Fruit fly (Drosophila melanogaster) whole organism, embryonic: Measurements from ENCODE around the gene nbs.

Experiments
- Atf6 ChIP-seq: fragments of 200-800 bp; sonication (Bioruptor generic); IDR thresholded peaks from 2 replicates; pipeline ENCODE4 v1.3.6; 2022; ENCODE audit warnings: missing biosample characterization, missing genetic modification characterization
- CG10147 ChIP-seq: fragments of 200-800 bp; sonication (Bioruptor generic); optimal IDR thresholded peaks from 2 replicates; lab custom pipeline; 2019; ENCODE audit warnings: missing biosample characterization, mild to moderate bottlenecking, missing genetic modification characterization, moderate library complexity
- CG11247 ChIP-seq: fragments of 200-800 bp; sonication (Bioruptor generic); IDR thresholded peaks from 2 replicates; pipeline ENCODE4 v1.3.6; 2022; ENCODE audit warnings: missing biosample characterization, missing genetic modification characterization
- CG12155 ChIP-seq: fragments of 200-800 bp; sonication (Bioruptor generic); optimal IDR thresholded peaks from 3 replicates; lab custom pipeline; 2016; ENCODE audit warnings: missing biosample characterization, missing genetic modification characterization
- CG13424 ChIP-seq: fragments of 200-800 bp; sonication (Bioruptor generic); optimal IDR thresholded peaks from 2 replicates; lab custom pipeline; 2019; ENCODE audit warnings: missing biosample characterization, mild to moderate bottlenecking, missing genetic modification characterization, moderate library complexity
- CG14441 ChIP-seq: fragments of 200-800 bp; sonication (Bioruptor generic); IDR thresholded peaks from 2 replicates; pipeline ENCODE4 v1.3.6; 2022; ENCODE audit warnings: missing biosample characterization, missing genetic modification characterization
- CG14965 ChIP-seq: fragments of 200-800 bp; sonication (Bioruptor generic); optimal IDR thresholded peaks from 2 replicates; lab custom pipeline; 2016; ENCODE audit warnings: missing biosample characterization, missing genetic modification characterization, borderline replicate concordance
- CG16863 ChIP-seq: fragments of 200-800 bp; sonication (Bioruptor generic); optimal IDR thresholded peaks from 3 replicates; lab custom pipeline; 2016; ENCODE audit warnings: missing biosample characterization, missing genetic modification characterization
- CG1832 ChIP-seq: fragments of 200-800 bp; sonication (Bioruptor generic); optimal IDR thresholded peaks from 2 replicates; lab custom pipeline; 2017; ENCODE audit warnings: missing biosample characterization, mild to moderate bottlenecking, missing genetic modification characterization, inconsistent platforms
- CG2199 ChIP-seq: fragments of 200-800 bp; sonication (Bioruptor generic); IDR thresholded peaks from 3 replicates; pipeline ENCODE4 v1.3.6; 2022; ENCODE audit warnings: missing biosample characterization, missing genetic modification characterization
- CG31441 ChIP-seq: fragments of 200-800 bp; sonication (Bioruptor generic); IDR thresholded peaks from 2 replicates; pipeline ENCODE4 v1.3.6; 2022; ENCODE audit warnings: missing biosample characterization, missing genetic modification characterization
- CG33557 ChIP-seq: fragments of 200-800 bp; sonication (Bioruptor generic); optimal IDR thresholded peaks from 2 replicates; lab custom pipeline; 2019; ENCODE audit warnings: missing biosample characterization, mild to moderate bottlenecking, missing genetic modification characterization, moderate library complexity
- CG34376 ChIP-seq: fragments of 200-800 bp; sonication (Bioruptor generic); optimal IDR thresholded peaks from 2 replicates; lab custom pipeline; 2018; ENCODE audit warnings: missing biosample characterization, mild to moderate bottlenecking, missing genetic modification characterization
- CG3838 ChIP-seq: fragments of 200-800 bp; sonication (Bioruptor generic); optimal IDR thresholded peaks from 3 replicates; lab custom pipeline; 2016; ENCODE audit warnings: missing biosample characterization, missing genetic modification characterization
- CG43689 ChIP-seq: fragments of 200-800 bp; sonication (Bioruptor generic); IDR thresholded peaks from 2 replicates; pipeline ENCODE4 v1.3.6; 2022; ENCODE audit warnings: missing biosample characterization, missing genetic modification characterization
- CG4854 ChIP-seq: fragments of 200-800 bp; sonication (Bioruptor generic); optimal IDR thresholded peaks from 2 replicates; lab custom pipeline; 2016; ENCODE audit warnings: missing biosample characterization, missing genetic modification characterization, inconsistent platforms
- CG8388 ChIP-seq: fragments of 200-800 bp; sonication (Bioruptor generic); optimal IDR thresholded peaks from 2 replicates; lab custom pipeline; 2019; ENCODE audit warnings: missing biosample characterization, mild to moderate bottlenecking, missing genetic modification characterization, moderate library complexity
- D19A ChIP-seq: fragments of 200-800 bp; optimal IDR thresholded peaks from 3 replicates; lab custom pipeline; 2019; ENCODE audit warnings: missing biosample characterization, mild to moderate bottlenecking, missing genetic modification characterization, moderate library complexity
- Dfd ChIP-seq, 2 experiments: fragments of >200 bp; optimal IDR thresholded peaks; 2 replicates each; lab custom pipeline; 2017; ENCODE audit warnings: missing biosample characterization in 2 of 2, missing genetic modification characterization in 2 of 2
- E2f2 ChIP-seq: fragments of 200-800 bp; sonication (Bioruptor generic); IDR thresholded peaks from 2 replicates; pipeline ENCODE4 v1.3.6; 2022; ENCODE audit warnings: missing biosample characterization, missing genetic modification characterization
- Lim3 ChIP-seq: fragments of 200-800 bp; sonication (Bioruptor generic); IDR thresholded peaks from 2 replicates; pipeline ENCODE4 v1.3.6; 2022; ENCODE audit warnings: missing biosample characterization, missing genetic modification characterization
- Pdp1 ChIP-seq, 2 experiments: fragments of 200-800 bp; sonication (Bioruptor generic); optimal IDR thresholded peaks; 3 replicates each; lab custom pipeline; 2016; ENCODE audit warnings: missing biosample characterization in 2 of 2, missing genetic modification characterization in 2 of 2, mild to moderate bottlenecking in 1 of 2, moderate library complexity in 1 of 2
- Six4 ChIP-seq: fragments of 200-800 bp; sonication (Bioruptor generic); optimal IDR thresholded peaks from 2 replicates; lab custom pipeline; 2016; ENCODE audit warnings: missing biosample characterization, missing genetic modification characterization
- Trl ChIP-seq, 3 experiments: fragments of >200 bp in 2 of 3; fragments of 200-800 bp in 1 of 3; sonication (Bioruptor generic) in 1 of 3; optimal IDR thresholded peaks; 2 replicates in 1 of 3; 3 replicates in 2 of 3; lab custom pipeline; 2016 to 2017; ENCODE audit warnings: missing biosample characterization in 1 of 3, missing genetic modification characterization in 1 of 3
- ab ChIP-seq: fragments of 200-800 bp; sonication (Bioruptor generic); optimal IDR thresholded peaks from 2 replicates; lab custom pipeline; 2016; ENCODE audit warnings: missing biosample characterization, missing genetic modification characterization
- aop ChIP-seq: fragments of 200-800 bp; sonication (Bioruptor generic); IDR thresholded peaks from 2 replicates; pipeline ENCODE4 v1.3.6; 2022; ENCODE audit warnings: missing biosample characterization, missing genetic modification characterization
- bab2 ChIP-seq: fragments of 200-800 bp; sonication (Bioruptor generic); optimal IDR thresholded peaks from 2 replicates; lab custom pipeline; 2016; ENCODE audit warnings: missing biosample characterization, missing genetic modification characterization
- bsh ChIP-seq, 2 experiments: fragments of 200-800 bp; sonication (Bioruptor generic); optimal IDR thresholded peaks; 2 replicates each; lab custom pipeline; 2017 to 2018; ENCODE audit warnings: mild to moderate bottlenecking in 2 of 2, missing biosample characterization in 2 of 2, missing genetic modification characterization in 2 of 2, moderate library complexity in 1 of 2
- caup ChIP-seq: fragments of 200-800 bp; sonication (Bioruptor generic); optimal IDR thresholded peaks from 3 replicates; lab custom pipeline; 2017; ENCODE audit warnings: missing biosample characterization, mild to moderate bottlenecking, missing genetic modification characterization, moderate library complexity; ENCODE audit not compliant: severe bottlenecking
- cg ChIP-seq: fragments of 200-800 bp; sonication (Bioruptor generic); optimal IDR thresholded peaks from 3 replicates; lab custom pipeline; 2019; ENCODE audit warnings: missing biosample characterization, mild to moderate bottlenecking, missing genetic modification characterization, moderate library complexity
- ci ChIP-seq: fragments of 200-800 bp; sonication (Bioruptor generic); IDR thresholded peaks from 3 replicates; pipeline ENCODE4 v1.3.6; 2022; ENCODE audit warnings: missing biosample characterization, missing genetic modification characterization
- gcm ChIP-seq: fragments of 200-800 bp; sonication (Bioruptor generic); optimal IDR thresholded peaks from 2 replicates; lab custom pipeline; 2019; ENCODE audit warnings: missing biosample characterization, mild to moderate bottlenecking, missing genetic modification characterization, moderate library complexity
- gfzf ChIP-seq: fragments of 200-800 bp; sonication (Bioruptor generic); optimal IDR thresholded peaks from 2 replicates; lab custom pipeline; 2016; ENCODE audit warnings: missing biosample characterization, mild to moderate bottlenecking, missing genetic modification characterization, moderate library complexity
- grn ChIP-seq: fragments of 200-800 bp; sonication (Bioruptor generic); optimal IDR thresholded peaks from 3 replicates; lab custom pipeline; 2017; ENCODE audit warnings: missing biosample characterization, missing genetic modification characterization
- ind ChIP-seq: fragments of 200-800 bp; sonication (Bioruptor generic); optimal IDR thresholded peaks from 3 replicates; lab custom pipeline; 2016; ENCODE audit warnings: missing biosample characterization, missing genetic modification characterization
- kay ChIP-seq: fragments of 200-800 bp; sonication (Bioruptor generic); optimal IDR thresholded peaks from 2 replicates; lab custom pipeline; 2016; ENCODE audit warnings: missing biosample characterization, missing genetic modification characterization
- nerfin-1 ChIP-seq: fragments of 200-800 bp; sonication (Bioruptor generic); optimal IDR thresholded peaks from 3 replicates; lab custom pipeline; 2019; ENCODE audit warnings: missing biosample characterization, mild to moderate bottlenecking, missing genetic modification characterization, moderate library complexity
- onecut ChIP-seq: fragments of 200-800 bp; sonication (Bioruptor generic); IDR thresholded peaks from 2 replicates; pipeline ENCODE4 v1.3.6; 2022; ENCODE audit warnings: missing biosample characterization, missing genetic modification characterization
- pan ChIP-seq, 4 experiments: fragments of >200 bp in 3 of 4; fragments of 200-800 bp in 1 of 4; sonication (Bioruptor generic) in 1 of 4; optimal IDR thresholded peaks in 3 of 4; IDR thresholded peaks in 1 of 4; 2 replicates each; pipeline versions ENCODE4 v1.3.6 to Lab custom; 2017 to 2022; ENCODE audit warnings: missing biosample characterization in 2 of 4, missing genetic modification characterization in 2 of 4, mixed read lengths in 1 of 4
- ranshi ChIP-seq: fragments of 200-800 bp; sonication (Bioruptor generic); IDR thresholded peaks from 2 replicates; pipeline ENCODE4 v1.3.6; 2022; ENCODE audit warnings: missing biosample characterization, missing genetic modification characterization
- ro ChIP-seq: fragments of 200-800 bp; sonication (Bioruptor generic); IDR thresholded peaks from 2 replicates; pipeline ENCODE4 v1.3.6; 2022; ENCODE audit warnings: missing biosample characterization, missing genetic modification characterization
- schlank ChIP-seq: fragments of 200-800 bp; sonication (Bioruptor generic); optimal IDR thresholded peaks from 2 replicates; lab custom pipeline; 2018; ENCODE audit warnings: missing biosample characterization, mild to moderate bottlenecking, missing genetic modification characterization
- sd ChIP-seq: fragments of 200-800 bp; sonication (Bioruptor generic); optimal IDR thresholded peaks from 3 replicates; lab custom pipeline; 2018; ENCODE audit warnings: missing biosample characterization, mild to moderate bottlenecking, missing genetic modification characterization, moderate library complexity
- sqz ChIP-seq: fragments of 200-800 bp; sonication (Bioruptor generic); optimal IDR thresholded peaks from 3 replicates; lab custom pipeline; 2018; ENCODE audit warnings: missing biosample characterization, mild to moderate bottlenecking, missing genetic modification characterization
- sr ChIP-seq: fragments of 200-800 bp; sonication (Bioruptor generic); IDR thresholded peaks from 3 replicates; pipeline ENCODE4 v1.3.6; 2022; ENCODE audit warnings: missing biosample characterization, missing genetic modification characterization
- yki ChIP-seq: fragments of >200 bp; optimal IDR thresholded peaks from 3 replicates; lab custom pipeline; 2018

Gene nbs

DNA sequence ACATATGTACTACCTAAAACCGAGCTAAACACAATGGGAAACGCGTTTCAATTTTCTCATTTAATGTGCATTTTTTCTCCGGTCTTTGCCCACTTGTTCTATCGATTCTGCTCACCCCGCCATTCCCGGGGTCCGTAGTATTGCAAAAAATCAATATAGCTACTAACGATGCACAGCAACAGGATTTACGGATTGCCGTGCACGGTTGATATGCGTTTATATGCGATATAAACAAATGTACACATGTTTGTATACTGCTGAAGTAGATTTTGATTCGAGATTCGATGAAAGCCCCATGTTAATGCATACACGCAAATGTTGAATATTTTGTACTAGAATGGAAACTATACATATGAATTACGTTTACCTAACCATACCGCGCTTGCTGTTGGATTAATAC, 5.9 kb downstream of the nbs start:
- TF ChIP-seq schlank (tag; lab: Kevin White, UChicago) (no peak), CG16863 (GFP tag; lab: Kevin White, UChicago) (no peak), onecut (peak; percentile 52)

DNA sequence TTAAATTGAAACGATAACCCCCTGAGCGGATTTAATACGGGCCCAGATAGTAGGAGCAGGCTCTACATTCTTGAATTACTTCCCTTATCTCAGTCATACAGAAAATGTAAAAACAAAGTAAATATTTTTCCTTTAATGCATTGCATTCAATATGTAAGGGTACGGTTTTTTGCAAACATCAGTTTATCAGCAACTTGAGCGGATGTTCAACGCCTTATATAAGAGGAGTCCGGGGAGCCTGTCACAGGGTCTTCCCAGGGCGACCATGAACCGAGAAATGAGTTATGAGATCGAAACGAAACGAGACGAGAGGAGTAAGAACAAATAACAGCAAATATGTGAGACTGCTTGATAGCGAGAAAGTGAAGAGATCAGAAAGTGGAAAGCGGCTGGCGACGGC, 6.4 kb downstream of the nbs start:
- TF ChIP-seq Pdp1 (GFP tag; optimal IDR thresholded peaks at IDR 0.05; lab: Kevin White, UChicago): peak in 1 of 2 experiments; percentile 40
- TF ChIP-seq bab2 (GFP tag; lab: Kevin White, UChicago): no peak
- no peak for TF ChIP-seq ab (GFP tag; lab: Kevin White, UChicago)
- no peak for TF ChIP-seq CG11247 (GFP tag; lab: Robert Waterston, UW)
- peak; percentile 62 for TF ChIP-seq gcm
- no peak for TF ChIP-seq CG8388 (GFP tag; lab: Kevin White, UChicago)
- TF ChIP-seq CG14965 (GFP tag; lab: Kevin White, UChicago): no peak
- TF ChIP-seq, all 482 proteins: peak for 2

DNA sequence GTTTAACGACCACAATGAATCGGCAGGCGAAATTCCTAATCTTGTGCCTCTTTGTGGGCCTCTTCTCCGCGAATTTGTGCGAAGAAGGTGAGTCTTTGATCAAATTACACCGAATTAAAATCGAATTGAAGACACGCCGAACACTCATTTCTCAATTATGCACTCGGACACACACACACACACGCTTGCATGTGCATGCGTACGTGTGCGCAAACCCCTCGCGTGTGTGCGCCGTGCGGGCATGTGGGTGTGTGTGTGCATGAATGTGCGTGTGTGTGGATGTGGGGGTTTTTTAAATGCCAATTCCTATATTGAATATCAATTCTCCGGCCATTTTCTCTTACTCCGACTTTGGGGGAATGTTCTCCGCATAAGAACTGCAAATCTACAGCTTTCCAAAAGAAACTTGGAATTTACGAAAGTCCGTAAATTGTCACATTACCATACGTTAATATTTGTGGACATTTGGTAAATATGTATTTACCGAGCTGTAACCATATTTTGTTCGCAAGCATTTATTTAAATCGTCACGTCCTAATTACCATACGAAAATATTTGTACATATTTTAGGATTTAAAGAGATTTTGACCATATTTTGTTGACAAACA, 8.4 kb downstream of the nbs start:
- TF ChIP-seq Atf6 (no peak), CG4854 (GFP tag; lab: Kevin White, UChicago) (no peak), CG2199 (GFP tag; lab: Robert Waterston, UW) (0 out of 3 replicates have a peak, but pooled peaks have one; percentile 70), CG3838 (no peak), bsh (GFP tag; optimal IDR thresholded peaks at IDR 0.05; lab: Kevin White, UChicago) (no peak), sd (tag; lab: Kevin White, UChicago) (peak; percentile 44), CG31441 (GFP tag; lab: Robert Waterston, UW) (no peak), ro (GFP tag; lab: Robert Waterston, UW) (no peak), CG14441 (0 out of 2 replicates have a peak, but pooled peaks have one; percentile 17), gfzf (GFP tag; lab: Kevin White, UChicago) (no peak), caup (GFP tag; lab: Kevin White, UChicago) (no peak), D19A (tag; lab: Kevin White, UChicago) (no peak), CG33557 (GFP tag; lab: Kevin White, UChicago) (no peak), CG12155 (GFP tag; lab: Kevin White, UChicago) (no peak), CG11247 (GFP tag; lab: Robert Waterston, UW) (no peak), Trl (optimal IDR thresholded peaks at IDR 0.05; lab: Kevin White, UChicago) (peak in 1 of 2 experiments; percentile 29), Trl (GFP tag; optimal IDR thresholded peaks at IDR 0.05; lab: Kevin White, UChicago) (no peak), pan (optimal IDR thresholded peaks at IDR 0.05; lab: Kevin White, UChicago) (no peak), pan (GFP tag; optimal IDR thresholded peaks at IDR 0.05 in 1 of 2, IDR thresholded peaks at IDR 0.05 in 1 of 2) (no peak), grn (GFP tag; lab: Kevin White, UChicago) (no peak), Six4 (GFP tag; lab: Kevin White, UChicago) (no peak), sr (peak; percentile 84), CG34376 (GFP tag; lab: Kevin White, UChicago) (peak; percentile 10), ci (GFP tag; lab: Robert Waterston, UW) (0 out of 3 replicates have a peak, but pooled peaks have one; percentile 50), CG43689 (GFP tag; lab: Robert Waterston, UW) (no peak), E2f2 (GFP tag; lab: Robert Waterston, UW) (no peak), aop (GFP tag; lab: Robert Waterston, UW) (no peak), Dfd (GFP tag; optimal IDR thresholded peaks at IDR 0.05; lab: Kevin White, UChicago) (no peak), ind (GFP tag; lab: Kevin White, UChicago) (no peak), sqz (GFP tag; lab: Kevin White, UChicago) (no peak), cg (GFP tag; lab: Kevin White, UChicago) (peak; percentile 100), Lim3 (GFP tag; lab: Robert Waterston, UW) (no peak), ranshi (GFP tag; lab: Robert Waterston, UW) (no peak), CG10147 (no peak), kay (no peak), CG13424 (tag; lab: Kevin White, UChicago) (no peak), nerfin-1 (peak; percentile 3), yki (lab: Kevin White, UChicago) (no peak), CG1832 (GFP tag; lab: Kevin White, UChicago) (no peak)
